Worm (Caenorhabditis elegans) whole organism, early embryonic: ENCODE data around the gene C01G12.5.

ENCODE experiments used
- B0310.2 ChIP-seq: sonication (generic microtip); optimal IDR thresholded peaks from 2 replicates; lab custom pipeline; 2016; ENCODE audit warnings: mild to moderate bottlenecking, missing genetic modification characterization, missing compliant biosample characterization
- F13C5.2 ChIP-seq: sonication (generic microtip); optimal IDR thresholded peaks from 2 replicates; lab custom pipeline; 2017; ENCODE audit warnings: mild to moderate bottlenecking, missing genetic modification characterization, inconsistent platforms, missing compliant biosample characterization
- aly-1 ChIP-seq: sonication (generic microtip); optimal IDR thresholded peaks from 2 replicates; lab custom pipeline; 2016; ENCODE audit warnings: missing genetic modification characterization, missing compliant biosample characterization
- ama-1 ChIP-seq: fragments of 150-350 bp; optimal IDR thresholded peaks from 2 replicates; lab custom pipeline; 2014
- ceh-13 ChIP-seq: fragments of 200-800 bp; sonication (Bioruptor generic); optimal IDR thresholded peaks from 2 replicates; lab custom pipeline; 2018; ENCODE audit warnings: mild to moderate bottlenecking, missing genetic modification characterization, missing compliant biosample characterization
- ceh-36 ChIP-seq: sonication (generic microtip); optimal IDR thresholded peaks from 2 replicates; lab custom pipeline; 2016; ENCODE audit warnings: missing genetic modification characterization, inconsistent platforms, missing compliant biosample characterization
- ets-7 ChIP-seq: sonication (generic microtip); optimal IDR thresholded peaks from 2 replicates; lab custom pipeline; 2016; ENCODE audit warnings: missing genotype, missing genetic modification characterization, missing compliant biosample characterization
- flt-1 ChIP-seq: fragments of 200-800 bp; sonication (Bioruptor generic); IDR thresholded peaks from 2 replicates; pipeline ENCODE4 v1.3.6; 2022; ENCODE audit warnings: missing genetic modification characterization, missing compliant biosample characterization
- hmbx-1 ChIP-seq: sonication (generic microtip); optimal IDR thresholded peaks from 2 replicates; lab custom pipeline; 2016; ENCODE audit warnings: mild to moderate bottlenecking, missing genetic modification characterization, missing compliant biosample characterization
- hmg-4 ChIP-seq: fragments of 200-800 bp; sonication (Bioruptor generic); optimal IDR thresholded peaks from 2 replicates; lab custom pipeline; 2018; ENCODE audit warnings: mild to moderate bottlenecking, missing genetic modification characterization, missing compliant biosample characterization
- hnd-1 ChIP-seq: sonication (generic microtip); optimal IDR thresholded peaks from 2 replicates; lab custom pipeline; 2016; ENCODE audit warnings: missing genetic modification characterization, missing compliant biosample characterization
- pes-1 ChIP-seq: fragments of 200-800 bp; sonication (Bioruptor generic); IDR thresholded peaks from 2 replicates; pipeline ENCODE4 v1.3.6; 2022; ENCODE audit warnings: missing genetic modification reagents, missing genetic modification characterization, missing compliant biosample characterization
- scrt-1 ChIP-seq: fragments of 200-800 bp; sonication (Bioruptor generic); IDR thresholded peaks from 2 replicates; pipeline ENCODE4 v1.3.6; 2022; ENCODE audit warnings: missing genetic modification characterization, missing compliant biosample characterization
- sea-1 ChIP-seq: fragments of 200-800 bp; sonication (Bioruptor generic); conservative IDR thresholded peaks from 2 replicates; pipeline ENCODE4 v1.3.6; 2022; ENCODE audit warnings: missing genetic modification characterization, missing compliant biosample characterization
- tbx-11 ChIP-seq: fragments of 200-800 bp; sonication (Bioruptor generic); IDR thresholded peaks from 2 replicates; pipeline ENCODE4 v1.3.6; 2022; ENCODE audit warnings: missing genetic modification characterization, missing compliant biosample characterization
- tbx-37 ChIP-seq: fragments of 200-800 bp; sonication (Bioruptor generic); conservative IDR thresholded peaks from 2 replicates; pipeline ENCODE4 v1.3.6; 2022; ENCODE audit warnings: missing genetic modification reagents, missing genetic modification characterization, missing compliant biosample characterization
- tra-4 ChIP-seq: sonication (generic microtip); optimal IDR thresholded peaks from 2 replicates; lab custom pipeline; 2017; ENCODE audit warnings: missing genetic modification characterization, missing compliant biosample characterization

C01G12.5 gene

DNA sequence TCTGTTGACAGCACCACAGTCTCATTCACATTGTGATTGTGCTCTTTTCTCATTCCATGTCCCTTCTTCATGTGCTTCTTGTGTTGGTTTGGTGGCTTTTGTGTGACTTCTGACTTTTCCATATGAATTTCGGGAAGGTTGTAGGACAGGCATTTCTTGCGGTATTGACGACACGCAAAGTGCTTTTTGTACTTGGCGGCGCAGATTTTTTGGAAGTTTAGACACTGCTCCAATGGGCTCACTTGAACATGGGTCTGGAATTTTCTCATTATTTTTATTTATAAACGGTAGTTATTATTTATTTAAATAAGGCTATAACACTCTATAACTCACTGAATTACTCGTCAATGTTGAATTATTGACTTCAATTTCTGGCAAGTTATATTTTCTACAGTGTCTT lies 17.0 kb upstream of the C01G12.5 start:
- no peak for TF ChIP-seq flt-1 (GFP tag; lab: Robert Waterston, UW)
- TF ChIP-seq tra-4 (tag; lab: Kevin White, UChicago), result no peak
- no peak for TF ChIP-seq tbx-11 (GFP tag; lab: Robert Waterston, UW)

ce11 chrII:14602735-14603134 lies 15.4 kb upstream of the C01G12.5 start:
- TF ChIP-seq F13C5.2, result no peak
- no peak for TF ChIP-seq tra-4 (tag; lab: Kevin White, UChicago)
- TF ChIP-seq ets-7 (tag; lab: Kevin White, UChicago), result no peak
- no peak for TF ChIP-seq tbx-11 (GFP tag; lab: Robert Waterston, UW)

DNA sequence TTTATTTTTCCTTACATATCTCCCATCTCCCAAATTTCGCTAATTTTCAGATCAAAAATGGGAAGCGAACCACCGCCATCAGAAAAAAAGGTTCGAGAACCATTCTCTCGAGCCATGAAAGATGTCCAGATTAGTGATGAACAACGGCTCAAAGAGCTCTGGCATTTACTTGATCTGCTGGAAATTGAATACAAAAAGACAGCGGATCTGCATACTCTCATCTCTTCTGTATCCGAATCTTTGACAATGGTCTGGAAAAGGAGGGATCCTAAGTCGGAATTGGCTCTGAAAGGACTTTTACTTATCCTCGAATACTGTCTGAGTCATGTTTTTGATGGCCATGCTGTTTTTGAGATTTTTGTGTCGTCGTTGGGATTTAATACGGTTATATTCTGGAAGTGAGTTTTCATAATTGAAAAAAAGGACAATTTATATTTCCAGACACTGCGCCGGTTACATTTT lies 13.6 kb upstream of the C01G12.5 start, which contains the start of gene tps-2:
Gene tps-2 (plus strand): TSS at position 51 of the 462 bp plus-strand sequence.
- TF ChIP-seq aly-1 (tag; lab: Kevin White, UChicago), result no peak
- TF ChIP-seq ama-1, result no peak
- TF ChIP-seq pes-1 (GFP tag; lab: Robert Waterston, UW), result no peak
- no peak for TF ChIP-seq scrt-1 (GFP tag; lab: Robert Waterston, UW)
- no peak for TF ChIP-seq F13C5.2
- no peak for TF ChIP-seq hmg-4 (GFP tag; lab: Kevin White, UChicago)
- no peak for TF ChIP-seq tra-4 (tag; lab: Kevin White, UChicago)
- no peak for TF ChIP-seq hnd-1
- TF ChIP-seq tbx-37 (GFP tag; lab: Robert Waterston, UW), result no peak
- TF ChIP-seq ceh-36 (tag; lab: Kevin White, UChicago), result no peak
- no peak for TF ChIP-seq sea-1 (GFP tag; lab: Robert Waterston, UW)
- no peak for TF ChIP-seq B0310.2

DNA sequence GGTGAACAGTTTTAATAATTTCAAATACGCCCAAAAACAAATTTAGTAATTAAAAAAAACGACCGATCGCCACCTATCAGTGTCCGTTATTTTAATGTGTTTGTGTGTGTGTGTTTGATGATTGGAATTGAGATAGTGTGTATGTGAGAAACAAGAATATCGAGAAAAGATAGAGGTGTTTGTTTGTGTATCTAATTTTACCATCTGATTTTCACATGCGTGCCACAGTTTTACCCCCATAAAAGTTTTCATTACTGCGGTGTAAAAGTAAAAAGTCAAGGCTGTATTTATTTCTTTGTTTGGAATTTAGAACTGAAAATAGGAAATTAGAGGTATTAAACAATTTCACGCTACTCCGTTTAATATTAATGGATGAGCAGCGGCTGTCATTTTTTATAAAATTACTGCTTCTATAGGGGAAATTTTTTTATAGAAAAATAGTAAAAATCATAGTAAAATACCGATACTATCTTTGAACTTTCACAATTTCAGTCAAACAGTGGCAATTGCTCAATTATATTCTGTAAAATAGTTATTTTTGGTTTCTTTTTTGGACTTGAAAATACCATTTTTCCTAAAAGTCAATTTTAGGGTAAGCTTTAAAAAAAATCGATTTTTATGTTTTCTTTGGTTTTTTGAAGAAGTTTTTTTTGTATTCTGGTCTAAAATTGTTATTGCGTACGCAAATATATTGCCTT lies 12.8 kb upstream of the C01G12.5 start:
- TF ChIP-seq hnd-1 (no peak), ceh-36 (tag; lab: Kevin White, UChicago) (no peak), ceh-13 (GFP tag; lab: Kevin White, UChicago) (no peak), tra-4 (tag; lab: Kevin White, UChicago) (no peak), ama-1 (no peak), aly-1 (tag; lab: Kevin White, UChicago) (no peak), pes-1 (GFP tag; lab: Robert Waterston, UW) (no peak), tbx-11 (GFP tag; lab: Robert Waterston, UW) (no peak), B0310.2 (no peak), F13C5.2 (no peak), hmbx-1 (tag; lab: Kevin White, UChicago) (no peak), ets-7 (tag; lab: Kevin White, UChicago) (no peak), scrt-1 (GFP tag; lab: Robert Waterston, UW) (no peak), hmg-4 (GFP tag; lab: Kevin White, UChicago) (no peak), flt-1 (GFP tag; lab: Robert Waterston, UW) (no peak), sea-1 (GFP tag; lab: Robert Waterston, UW) (no peak)

- no peak for TF ChIP-seq hnd-1
- TF ChIP-seq ama-1, result no peak
- no peak for TF ChIP-seq pes-1 (GFP tag; lab: Robert Waterston, UW)
- TF ChIP-seq scrt-1 (GFP tag; lab: Robert Waterston, UW), result no peak
Observed at ce11 chrII:14599284-14599862, 12.1 kb upstream of the C01G12.5 start.

- TF ChIP-seq tra-4 (tag; lab: Kevin White, UChicago), result no peak
- no peak for TF ChIP-seq B0310.2
- TF ChIP-seq tbx-11 (GFP tag; lab: Robert Waterston, UW), result no peak
- no peak for TF ChIP-seq ceh-36 (tag; lab: Kevin White, UChicago)
Observed at ce11 chrII:14598367-14598766, 11.1 kb upstream of the C01G12.5 start.

DNA sequence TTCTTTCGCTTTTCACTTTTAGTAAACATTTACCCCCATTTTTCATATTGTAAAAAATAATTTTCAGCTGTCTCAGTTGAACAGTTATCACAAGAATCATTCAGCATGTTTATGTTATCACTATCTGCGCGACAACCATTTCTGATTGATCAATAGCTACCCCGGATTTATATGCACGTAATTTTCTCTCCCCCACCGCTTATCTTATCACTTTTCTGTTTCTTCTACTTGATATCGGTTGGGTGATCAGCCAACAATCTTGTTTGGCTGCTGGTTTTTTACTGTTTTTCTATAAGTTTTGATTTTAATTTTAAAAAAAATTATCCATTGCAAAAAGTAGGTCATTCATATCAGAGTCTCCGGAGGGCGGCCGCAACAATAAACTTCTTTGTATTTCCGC lies 10.5 kb upstream of the C01G12.5 start:
- TF ChIP-seq ama-1, result no peak
- no peak for TF ChIP-seq pes-1 (GFP tag; lab: Robert Waterston, UW)
- no peak for TF ChIP-seq ets-7 (tag; lab: Kevin White, UChicago)
- no peak for TF ChIP-seq hmg-4 (GFP tag; lab: Kevin White, UChicago)
- no peak for TF ChIP-seq aly-1 (tag; lab: Kevin White, UChicago)
- TF ChIP-seq hmbx-1 (tag; lab: Kevin White, UChicago), result no peak
- no peak for TF ChIP-seq hnd-1
- TF ChIP-seq tbx-11 (GFP tag; lab: Robert Waterston, UW), result no peak
- TF ChIP-seq scrt-1 (GFP tag; lab: Robert Waterston, UW), result no peak
- no peak for TF ChIP-seq ceh-13 (GFP tag; lab: Kevin White, UChicago)
- TF ChIP-seq ceh-36 (tag; lab: Kevin White, UChicago), result no peak

ce11 chrII:14593281-14593680 lies 6.0 kb upstream of the C01G12.5 start, which contains the start of gene catp-4:
Gene catp-4, plus strand, starts transcription at chrII:14593581.
- no peak for TF ChIP-seq hmbx-1 (tag; lab: Kevin White, UChicago)
- TF ChIP-seq hnd-1, result no peak
- TF ChIP-seq ceh-13 (GFP tag; lab: Kevin White, UChicago), result no peak
- TF ChIP-seq flt-1 (GFP tag; lab: Robert Waterston, UW), result no peak
- no peak for TF ChIP-seq ets-7 (tag; lab: Kevin White, UChicago)
- no peak for TF ChIP-seq hmg-4 (GFP tag; lab: Kevin White, UChicago)
- TF ChIP-seq sea-1 (GFP tag; lab: Robert Waterston, UW), result no peak
- TF ChIP-seq ceh-36 (tag; lab: Kevin White, UChicago), result no peak
- no peak for TF ChIP-seq pes-1 (GFP tag; lab: Robert Waterston, UW)
- no peak for TF ChIP-seq aly-1 (tag; lab: Kevin White, UChicago)
- TF ChIP-seq tbx-37 (GFP tag; lab: Robert Waterston, UW), result no peak
- no peak for TF ChIP-seq tbx-11 (GFP tag; lab: Robert Waterston, UW)
- TF ChIP-seq ama-1, result no peak
- TF ChIP-seq scrt-1 (GFP tag; lab: Robert Waterston, UW), result no peak
- no peak for TF ChIP-seq B0310.2
- TF ChIP-seq tra-4 (tag; lab: Kevin White, UChicago), result no peak
